Worm (Caenorhabditis elegans) whole organism, L2 larva: ENCODE measurements around the gene hlh-25.

Experiments
- R02D3.7 ChIP-seq: fragments of 150-350 bp; optimal IDR thresholded peaks from 2 replicates; lab custom pipeline; 2014; ENCODE audit warnings: missing biosample characterization, missing genetic modification characterization
- Y55F3AM.14 ChIP-seq: fragments of 200-800 bp; sonication (Bioruptor generic); optimal IDR thresholded peaks from 2 replicates; lab custom pipeline; 2018; ENCODE audit warnings: mild to moderate bottlenecking, missing genetic modification characterization, missing compliant biosample characterization
- alr-1 ChIP-seq: fragments of 150-350 bp; optimal IDR thresholded peaks from 2 replicates; lab custom pipeline; 2014; ENCODE audit warnings: missing biosample characterization, missing genetic modification characterization
- aly-2 ChIP-seq: fragments of 150-350 bp; optimal IDR thresholded peaks from 2 replicates; lab custom pipeline; 2014; ENCODE audit warnings: missing biosample characterization, missing genetic modification characterization
- ama-1 ChIP-seq: fragments of 150-350 bp; optimal IDR thresholded peaks from 2 replicates; lab custom pipeline; 2018; ENCODE audit warnings: inconsistent platforms
- ceh-82 ChIP-seq: fragments of 150-350 bp; optimal IDR thresholded peaks from 2 replicates; lab custom pipeline; 2014; ENCODE audit warnings: missing biosample characterization, missing genetic modification characterization
- dmd-4 ChIP-seq: sonication (generic microtip); optimal IDR thresholded peaks from 2 replicates; lab custom pipeline; 2017; ENCODE audit warnings: missing biosample characterization, missing genetic modification characterization
- egl-27 ChIP-seq: sonication (generic microtip); optimal IDR thresholded peaks from 3 replicates; lab custom pipeline; 2017; ENCODE audit warnings: missing biosample characterization, missing genetic modification reagents, missing genetic modification characterization
- elt-3 ChIP-seq: sonication (generic microtip); optimal IDR thresholded peaks from 2 replicates; lab custom pipeline; 2017; ENCODE audit warnings: missing biosample characterization, missing genetic modification characterization
- fos-1 ChIP-seq: fragments of 150-350 bp; optimal IDR thresholded peaks from 2 replicates; lab custom pipeline; 2014; ENCODE audit warnings: missing biosample characterization, missing genetic modification characterization
- gmeb-1 ChIP-seq: fragments of 150-350 bp; optimal IDR thresholded peaks from 2 replicates; lab custom pipeline; 2014; ENCODE audit warnings: missing biosample characterization, missing genetic modification characterization
- lin-11 ChIP-seq: fragments of 150-350 bp; sonication (generic microtip); optimal IDR thresholded peaks from 2 replicates; lab custom pipeline; 2014; ENCODE audit warnings: missing biosample characterization, missing genetic modification characterization, inconsistent platforms, mixed read lengths
- lin-39 ChIP-seq: fragments of 150-350 bp; optimal IDR thresholded peaks from 2 replicates; lab custom pipeline; 2014; ENCODE audit warnings: missing biosample characterization, missing genetic modification reagents, missing genetic modification characterization
- lsy-2 ChIP-seq, 2 experiments: fragments of 150-350 bp in 1 of 2; sonication (generic microtip) in 1 of 2; optimal IDR thresholded peaks; 2 replicates each; lab custom pipeline; 2014 to 2017; ENCODE audit warnings: missing biosample characterization in 2 of 2, missing genetic modification characterization in 2 of 2
- mab-5 ChIP-seq: fragments of 150-350 bp; optimal IDR thresholded peaks from 2 replicates; lab custom pipeline; 2014; ENCODE audit warnings: missing biosample characterization, missing genetic modification characterization
- mbf-1 ChIP-seq: sonication (generic microtip); optimal IDR thresholded peaks from 2 replicates; lab custom pipeline; 2017; ENCODE audit warnings: missing biosample characterization, missing genetic modification characterization
- mdl-1 ChIP-seq, 2 experiments: fragments of 150-350 bp in 1 of 2; sonication (generic microtip) in 1 of 2; optimal IDR thresholded peaks; 2 replicates each; lab custom pipeline; 2017; ENCODE audit warnings: missing biosample characterization in 2 of 2, missing genetic modification characterization in 2 of 2
- nhr-10 ChIP-seq: sonication (generic microtip); optimal IDR thresholded peaks from 2 replicates; lab custom pipeline; 2017; ENCODE audit warnings: missing biosample characterization, missing genetic modification characterization
- nhr-11 ChIP-seq: fragments of 150-350 bp; optimal IDR thresholded peaks from 2 replicates; lab custom pipeline; 2014; ENCODE audit warnings: missing biosample characterization, missing genetic modification characterization
- nhr-12 ChIP-seq: fragments of 150-350 bp; optimal IDR thresholded peaks from 2 replicates; lab custom pipeline; 2014; ENCODE audit warnings: missing biosample characterization, missing genetic modification characterization
- nhr-129 ChIP-seq: fragments of 150-350 bp; optimal IDR thresholded peaks from 2 replicates; lab custom pipeline; 2014; ENCODE audit warnings: missing biosample characterization, missing genetic modification characterization
- nhr-23 ChIP-seq: fragments of 150-350 bp; optimal IDR thresholded peaks from 2 replicates; lab custom pipeline; 2014; ENCODE audit warnings: missing biosample characterization, missing genetic modification reagents, missing genetic modification characterization
- nhr-25 ChIP-seq: fragments of 150-350 bp; sonication (generic microtip); optimal IDR thresholded peaks from 3 replicates; lab custom pipeline; 2014; ENCODE audit warnings: missing biosample characterization, missing genetic modification characterization
- nhr-6 ChIP-seq: fragments of 150-350 bp; optimal IDR thresholded peaks from 2 replicates; lab custom pipeline; 2014; ENCODE audit warnings: missing biosample characterization, missing genetic modification characterization
- peb-1 ChIP-seq: fragments of 150-350 bp; optimal IDR thresholded peaks from 2 replicates; lab custom pipeline; 2014; ENCODE audit warnings: missing biosample characterization, missing genetic modification characterization
- sem-4 ChIP-seq: fragments of 150-350 bp; optimal IDR thresholded peaks from 2 replicates; lab custom pipeline; 2014; ENCODE audit warnings: missing biosample characterization, missing genetic modification reagents, missing genetic modification characterization
- sma-3 ChIP-seq: sonication (generic microtip); optimal IDR thresholded peaks from 2 replicates; lab custom pipeline; 2016; ENCODE audit warnings: missing genetic modification reagents, missing genetic modification characterization, missing compliant biosample characterization
- snpc-4 ChIP-seq: fragments of 150-350 bp; optimal IDR thresholded peaks from 2 replicates; lab custom pipeline; 2014; ENCODE audit warnings: missing biosample characterization, missing genetic modification characterization
- unc-55 ChIP-seq: fragments of 150-350 bp; sonication (generic microtip); optimal IDR thresholded peaks from 3 replicates; lab custom pipeline; 2014; ENCODE audit warnings: missing biosample characterization, missing genetic modification reagents, missing genetic modification characterization
- unc-62 ChIP-seq: fragments of 150-350 bp; optimal IDR thresholded peaks from 2 replicates; lab custom pipeline; 2014; ENCODE audit warnings: missing biosample characterization, missing genetic modification reagents, missing genetic modification characterization
- ztf-11 ChIP-seq: sonication (generic microtip); optimal IDR thresholded peaks from 2 replicates; lab custom pipeline; 2017; ENCODE audit warnings: missing biosample characterization, missing genetic modification characterization

Gene hlh-25

DNA sequence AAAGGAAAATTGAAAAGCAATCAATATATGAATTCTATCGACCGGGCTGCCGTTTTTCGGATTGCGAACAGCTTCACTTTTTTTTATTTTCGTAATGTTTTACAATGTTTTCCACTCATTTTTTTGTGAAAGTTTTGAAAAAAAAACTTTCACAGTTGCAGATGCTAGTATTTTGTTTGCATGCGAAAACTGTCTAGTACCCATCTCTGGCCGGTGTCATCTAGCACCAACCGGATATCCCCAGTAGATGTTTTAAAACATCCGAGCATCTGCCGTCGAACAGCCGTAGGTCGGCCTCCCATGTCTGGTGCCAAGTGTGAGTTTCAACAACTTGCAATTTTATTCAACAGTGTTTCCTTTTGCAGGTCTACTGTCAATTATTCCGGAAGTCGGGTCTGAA, 13.6 kb upstream of the hlh-25 start, which contains the start of gene ZK177.12:
ZK177.12 (plus strand) TSS at position 301 of the 400 bp plus-strand sequence.
- no peak for TF ChIP-seq unc-62 (GFP tag; lab: Kevin White, UChicago)
- TF ChIP-seq peb-1 (tag; lab: Kevin White, UChicago), result no peak
- TF ChIP-seq gmeb-1 (tag; lab: Kevin White, UChicago), result no peak
- TF ChIP-seq lin-11 (tag; lab: Kevin White, UChicago), result no peak
- no peak for TF ChIP-seq lin-39 (tag; lab: Kevin White, UChicago)
- no peak for TF ChIP-seq dmd-4 (tag; lab: Kevin White, UChicago)
- no peak for TF ChIP-seq sma-3 (GFP tag; lab: Kevin White, UChicago)
- no peak for TF ChIP-seq nhr-12 (tag; lab: Kevin White, UChicago)
- no peak for TF ChIP-seq nhr-6 (tag; lab: Kevin White, UChicago)
- no peak for TF ChIP-seq mdl-1 (tag; optimal IDR thresholded peaks at IDR 0.05; lab: Kevin White, UChicago)
- TF ChIP-seq nhr-23 (tag; lab: Kevin White, UChicago), result no peak
- no peak for TF ChIP-seq ceh-82
- TF ChIP-seq ztf-11 (tag; lab: Kevin White, UChicago), result no peak
- TF ChIP-seq elt-3, result no peak
- no peak for TF ChIP-seq mab-5 (tag; lab: Kevin White, UChicago)

DNA sequence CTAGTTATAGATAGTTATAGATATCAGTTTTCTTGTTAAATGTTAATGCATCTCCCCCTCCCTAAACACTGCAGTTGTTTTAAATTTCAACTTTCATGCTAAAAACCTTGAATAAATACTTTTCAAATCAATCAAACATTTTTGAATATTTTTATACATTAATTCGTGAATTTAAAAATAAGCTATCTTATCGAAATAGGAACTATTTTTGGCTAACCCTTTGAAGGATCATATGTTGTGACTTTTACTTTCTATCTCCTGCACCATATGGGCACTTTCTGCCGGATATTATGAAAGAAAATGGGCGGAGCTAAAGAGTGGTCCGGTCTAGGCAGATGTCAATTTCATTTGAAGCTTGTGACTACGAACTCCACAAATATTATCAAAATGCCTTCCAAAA, 12.4 kb upstream of the hlh-25 start, which contains the start of gene ZK177.11:
ZK177.11 (plus strand) TSS at position 301 of the 400 bp plus-strand sequence.
- TF ChIP-seq dmd-4 (tag; lab: Kevin White, UChicago) (no peak), egl-27 (tag; lab: Kevin White, UChicago) (no peak), mdl-1 (tag; optimal IDR thresholded peaks at IDR 0.05; lab: Kevin White, UChicago) (no peak), mbf-1 (tag; lab: Kevin White, UChicago) (no peak), lsy-2 (tag; optimal IDR thresholded peaks at IDR 0.05; lab: Kevin White, UChicago) (no peak), nhr-11 (no peak), R02D3.7 (no peak), mab-5 (tag; lab: Kevin White, UChicago) (no peak), lin-39 (tag; lab: Kevin White, UChicago) (no peak)

DNA sequence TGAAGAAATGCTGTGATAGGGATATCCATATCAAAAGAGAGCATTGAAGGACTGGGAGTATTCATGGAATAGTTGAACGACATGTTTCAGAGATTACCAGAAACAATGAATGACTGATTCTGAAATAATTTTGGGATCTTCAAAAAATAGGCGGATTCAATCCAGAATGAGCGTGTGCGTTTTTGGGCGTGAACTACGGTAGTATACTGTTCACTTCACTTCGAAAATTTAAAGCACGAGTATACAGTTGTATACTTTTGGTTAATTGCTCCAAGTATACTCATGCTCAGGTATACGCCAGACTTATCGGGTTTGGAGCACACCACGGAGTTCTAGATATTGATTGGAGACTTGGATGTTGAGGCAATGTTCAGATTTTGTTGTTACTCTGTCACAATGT, 9.7 kb upstream of the hlh-25 start, which contains the start of gene tbx-35:
tbx-35 (minus strand) TSS at position 101 of the 400 bp plus-strand sequence.
- no peak for TF ChIP-seq nhr-11
- TF ChIP-seq dmd-4 (tag; lab: Kevin White, UChicago), result no peak
- TF ChIP-seq egl-27 (tag; lab: Kevin White, UChicago), result no peak
- TF ChIP-seq alr-1 (tag; lab: Kevin White, UChicago), result no peak
- TF ChIP-seq nhr-23 (tag; lab: Kevin White, UChicago), result no peak
- TF ChIP-seq fos-1 (tag; lab: Kevin White, UChicago), result no peak
- TF ChIP-seq snpc-4, result no peak

DNA sequence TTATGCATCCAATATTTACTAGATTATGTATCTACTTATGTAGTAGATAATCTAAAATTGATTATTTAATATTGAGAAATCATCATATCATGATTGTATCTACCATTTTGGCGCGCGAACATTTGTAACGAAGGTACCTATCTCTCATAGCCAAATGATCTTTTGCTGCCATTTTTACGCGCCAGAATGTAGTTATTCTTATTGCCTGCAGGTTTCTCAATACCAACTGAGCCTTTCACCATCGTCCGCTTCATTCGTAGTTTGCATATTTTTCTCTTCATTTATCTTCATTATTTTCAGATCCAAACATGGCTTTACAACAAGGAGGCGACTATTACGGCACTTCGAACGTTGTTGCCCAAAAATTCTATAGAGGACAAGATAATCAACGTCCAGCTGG, 7.2 kb upstream of the hlh-25 start, which contains the start of gene ZK177.1:
ZK177.1 (plus strand) TSS at position 301 of the 400 bp plus-strand sequence.
- TF ChIP-seq R02D3.7 (no peak), nhr-10 (tag; lab: Kevin White, UChicago) (no peak), aly-2 (tag; lab: Kevin White, UChicago) (no peak), unc-62 (GFP tag; lab: Kevin White, UChicago) (no peak), peb-1 (tag; lab: Kevin White, UChicago) (no peak), lsy-2 (tag; optimal IDR thresholded peaks at IDR 0.05; lab: Kevin White, UChicago) (no peak), nhr-25 (tag; lab: Kevin White, UChicago) (no peak)

DNA sequence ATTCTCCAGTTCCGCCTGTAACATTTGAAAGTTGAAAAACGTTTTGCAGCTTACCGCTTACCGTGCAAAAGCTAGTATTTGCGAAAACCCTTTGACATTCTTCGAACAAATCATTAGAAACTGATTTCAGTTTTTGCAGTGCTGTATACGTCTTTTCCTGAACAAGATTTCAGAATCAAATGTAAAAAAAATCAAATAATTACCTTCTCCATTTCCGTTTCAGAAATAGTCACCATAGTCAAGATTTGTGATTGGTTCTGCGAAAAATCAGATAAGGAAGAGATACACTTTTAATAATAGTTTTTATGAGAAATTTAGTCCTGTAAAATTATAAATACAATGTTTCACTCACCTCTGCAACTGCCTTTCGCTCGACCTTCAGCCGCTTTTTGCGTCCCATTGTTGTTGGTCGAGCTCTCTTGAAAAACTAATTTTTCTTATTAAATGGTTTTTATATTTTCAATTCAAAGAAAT, 3.1 kb upstream of the hlh-25 start, which contains the start of gene C17C3.9:
C17C3.9 (minus strand) TSS at position 424 of the 474 bp plus-strand sequence.
- TF ChIP-seq aly-2 (tag; lab: Kevin White, UChicago), result no peak
- no peak for TF ChIP-seq mdl-1 (tag; optimal IDR thresholded peaks at IDR 0.05; lab: Kevin White, UChicago)
- TF ChIP-seq ama-1 (lab: Kevin White, UChicago), result no peak
- no peak for TF ChIP-seq nhr-6 (tag; lab: Kevin White, UChicago)
- no peak for TF ChIP-seq sem-4 (tag; lab: Kevin White, UChicago)
- TF ChIP-seq lin-39 (tag; lab: Kevin White, UChicago), result no peak
- no peak for TF ChIP-seq nhr-23 (tag; lab: Kevin White, UChicago)
- TF ChIP-seq nhr-129 (tag; lab: Kevin White, UChicago), result no peak
- no peak for TF ChIP-seq unc-55 (GFP tag; lab: Kevin White, UChicago)
- no peak for TF ChIP-seq Y55F3AM.14 (GFP tag; lab: Kevin White, UChicago)
- TF ChIP-seq mbf-1 (tag; lab: Kevin White, UChicago), result no peak
- no peak for TF ChIP-seq snpc-4
